Worm (Caenorhabditis elegans): ENCODE data around the gene vit-3.

The vit-3 gene

ce11 chrX:3548716-3549115 lies 23.6 kb downstream of the vit-3 start:
- TF ChIP-seq F13H6.1 (tag; optimal IDR thresholded peaks at IDR 0.05) (no peak), fos-1 (tag; optimal IDR thresholded peaks at IDR 0.05) (peak; percentile 71)

- TF ChIP-seq zag-1 (tag; optimal IDR thresholded peaks at IDR 0.05) (no peak), fos-1 (tag; optimal IDR thresholded peaks at IDR 0.05) (peak; percentile 39)
These were observed 24.5 kb downstream of the vit-3 start for ce11 chrX:3547828-3548227.

DNA sequence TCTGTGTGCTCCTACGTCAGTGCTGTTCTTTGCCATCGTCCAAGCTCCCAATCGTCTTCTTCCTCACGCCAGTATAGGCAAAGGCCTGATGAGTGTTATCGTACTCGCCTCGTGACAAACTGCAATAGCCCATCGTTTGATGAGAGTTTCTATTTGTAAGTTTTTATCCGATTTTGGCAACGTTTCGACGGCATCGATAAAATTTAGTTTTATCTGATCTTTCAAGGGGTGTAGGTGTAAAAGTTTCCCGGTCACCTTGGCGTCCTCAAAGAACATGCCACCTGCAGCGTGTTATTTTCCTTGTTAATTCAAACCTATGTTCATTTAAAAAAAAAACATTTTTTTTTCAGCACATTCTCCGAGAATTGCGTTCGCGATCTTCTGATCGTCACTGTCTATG lies 25.3 kb downstream of the vit-3 start:
- peak; percentile 8 for TF ChIP-seq ceh-16 (tag; optimal IDR thresholded peaks at IDR 0.05)
- TF ChIP-seq nhr-129 (tag; optimal IDR thresholded peaks at IDR 0.05) = no peak

DNA sequence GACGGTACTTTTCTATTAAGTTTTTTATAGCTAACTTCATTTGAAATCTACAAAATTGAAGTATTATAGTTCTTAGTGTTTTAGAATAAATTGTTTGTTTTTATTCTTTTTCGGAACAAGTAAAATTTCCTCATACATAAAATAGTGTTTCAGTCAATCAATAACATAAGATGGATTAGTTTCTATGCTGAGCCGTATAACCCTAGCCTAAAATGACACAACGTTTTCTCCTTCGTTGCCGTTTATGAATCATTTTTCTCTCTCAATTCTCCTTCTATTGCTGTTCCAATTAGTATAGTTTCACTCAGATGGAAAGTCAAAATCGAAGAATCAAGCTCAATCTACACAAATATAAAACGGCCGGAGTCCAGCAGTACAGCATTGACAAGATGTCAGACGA lies 30.1 kb downstream of the vit-3 start, which contains the start of gene rgs-7:
rgs-7 (plus strand) TSS at position 301 of the 400 bp plus-strand sequence.
- TF ChIP-seq crh-2 (tag; optimal IDR thresholded peaks at IDR 0.05) (no peak), nhr-77 (tag; optimal IDR thresholded peaks at IDR 0.05) (no peak), elt-1 (tag; optimal IDR thresholded peaks at IDR 0.05) (no peak), peb-1 (tag; optimal IDR thresholded peaks at IDR 0.05) (no peak), ztf-4 (tag; optimal IDR thresholded peaks at IDR 0.05) (no peak), nhr-129 (tag; optimal IDR thresholded peaks at IDR 0.05) (no peak), lsy-2 (tag; optimal IDR thresholded peaks at IDR 0.05) (no peak), nhr-237 (tag; optimal IDR thresholded peaks at IDR 0.05) (no peak), sma-9 (GFP tag; optimal IDR thresholded peaks at IDR 0.05) (no peak), sma-9 (tag; optimal IDR thresholded peaks at IDR 0.05) (no peak), gmeb-1 (tag; optimal IDR thresholded peaks at IDR 0.05) (no peak), aly-2 (tag; optimal IDR thresholded peaks at IDR 0.05) (no peak), R02D3.7 (tag; optimal IDR thresholded peaks at IDR 0.05) (no peak), fos-1 (tag; optimal IDR thresholded peaks at IDR 0.05) (no peak), C34F6.9 (tag; optimal IDR thresholded peaks at IDR 0.05) (no peak), elt-3 (tag; optimal IDR thresholded peaks at IDR 0.05) (no peak), lin-13 (GFP tag; optimal IDR thresholded peaks at IDR 0.05) (no peak), nhr-23 (tag; optimal IDR thresholded peaks at IDR 0.05) (no peak)

- peak; percentile 44 for TF ChIP-seq sem-4 (tag; optimal IDR thresholded peaks at IDR 0.05)
- TF ChIP-seq elt-3 (tag; optimal IDR thresholded peaks at IDR 0.05) = no peak
- TF ChIP-seq blmp-1 (tag; optimal IDR thresholded peaks at IDR 0.05; ENCODE audit: insufficient read depth) = peak; percentile 21
- TF ChIP-seq ceh-82 (tag; optimal IDR thresholded peaks at IDR 0.05) = no peak
- no peak for TF ChIP-seq mab-5 (tag; optimal IDR thresholded peaks at IDR 0.05)
- peak; percentile 77 for TF ChIP-seq ama-1 (optimal IDR thresholded peaks at IDR 0.05)
- peak; percentile 11 for TF ChIP-seq sma-9 (GFP tag; optimal IDR thresholded peaks at IDR 0.05)
- no peak for TF ChIP-seq sma-9 (tag; optimal IDR thresholded peaks at IDR 0.05)
- peak; percentile 54 for TF ChIP-seq unc-55 (GFP tag; optimal IDR thresholded peaks at IDR 0.05)
- no peak for TF ChIP-seq lin-13 (GFP tag; optimal IDR thresholded peaks at IDR 0.05)
- TF ChIP-seq lsy-2 (tag; optimal IDR thresholded peaks at IDR 0.05) = peak in 1 of 2 experiments; percentile 47
- peak; percentile 10 for TF ChIP-seq sma-3 (GFP tag; optimal IDR thresholded peaks at IDR 0.05)
- TF ChIP-seq nhr-129 (tag; optimal IDR thresholded peaks at IDR 0.05) = peak; percentile 67
- TF ChIP-seq F13H6.1 (tag; optimal IDR thresholded peaks at IDR 0.05) = peak; percentile 63
- peak; percentile 60 for TF ChIP-seq C34F6.9 (tag; optimal IDR thresholded peaks at IDR 0.05)
- TF ChIP-seq skn-1 (tag; optimal IDR thresholded peaks at IDR 0.05) = no peak
- peak; percentile 21 for TF ChIP-seq lin-11 (tag; optimal IDR thresholded peaks at IDR 0.05)
- TF ChIP-seq nhr-25 (tag; optimal IDR thresholded peaks at IDR 0.05) = peak; percentile 32
These were observed 31.5 kb downstream of the vit-3 start for ce11 chrX:3540861-3541260.

DNA sequence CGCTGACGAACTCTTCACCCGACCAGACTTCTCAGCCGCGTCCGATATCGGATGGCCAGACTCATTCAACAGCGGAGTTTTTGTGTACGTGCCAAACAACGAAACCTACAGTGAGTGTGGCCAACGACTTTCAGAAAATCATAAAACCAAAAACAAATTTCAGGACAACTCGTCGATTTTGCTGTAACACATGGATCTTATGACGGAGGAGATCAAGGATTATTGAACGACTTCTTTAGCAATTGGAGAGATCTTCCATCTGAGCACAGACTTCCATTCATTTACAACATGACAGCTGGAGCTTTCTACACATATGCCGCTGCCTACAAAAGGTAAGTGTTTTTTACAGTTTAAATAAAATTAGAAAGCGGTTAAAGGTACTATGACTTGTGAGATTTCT lies 34.3 kb downstream of the vit-3 start:
- no peak for TF ChIP-seq nhr-129 (tag; optimal IDR thresholded peaks at IDR 0.05)
- no peak for TF ChIP-seq unc-62 (GFP tag; optimal IDR thresholded peaks at IDR 0.05)
- no peak for TF ChIP-seq nhr-21 (tag; optimal IDR thresholded peaks at IDR 0.05)
- TF ChIP-seq ztf-11 (tag; optimal IDR thresholded peaks at IDR 0.05) = no peak
- TF ChIP-seq lin-13 (GFP tag; optimal IDR thresholded peaks at IDR 0.05) = no peak
- TF ChIP-seq nhr-237 (tag; optimal IDR thresholded peaks at IDR 0.05) = no peak
- no peak for TF ChIP-seq ceh-16 (tag; optimal IDR thresholded peaks at IDR 0.05)
- TF ChIP-seq ceh-82 (tag; optimal IDR thresholded peaks at IDR 0.05) = no peak
- no peak for TF ChIP-seq gmeb-1 (tag; optimal IDR thresholded peaks at IDR 0.05)
- no peak for TF ChIP-seq dmd-4 (tag; optimal IDR thresholded peaks at IDR 0.05)
- TF ChIP-seq C34F6.9 (tag; optimal IDR thresholded peaks at IDR 0.05) = no peak
- no peak for TF ChIP-seq ZK546.5 (tag; optimal IDR thresholded peaks at IDR 0.05)
- TF ChIP-seq alr-1 (tag; optimal IDR thresholded peaks at IDR 0.05) = no peak
- no peak for TF ChIP-seq nhr-12 (tag; optimal IDR thresholded peaks at IDR 0.05)
- no peak for TF ChIP-seq nhr-23 (tag; optimal IDR thresholded peaks at IDR 0.05)
- no peak for TF ChIP-seq lin-39 (tag; optimal IDR thresholded peaks at IDR 0.05)
